Worm (Caenorhabditis elegans) whole organism, dauer: ENCODE data around the gene rsp-8.

Experiments
- unc-62 ChIP-seq: sonication (generic microtip); optimal IDR thresholded peaks from 2 replicates; lab custom pipeline; 2017; ENCODE audit warnings: missing biosample characterization, missing genetic modification reagents, missing genetic modification characterization

The rsp-8 gene

DNA sequence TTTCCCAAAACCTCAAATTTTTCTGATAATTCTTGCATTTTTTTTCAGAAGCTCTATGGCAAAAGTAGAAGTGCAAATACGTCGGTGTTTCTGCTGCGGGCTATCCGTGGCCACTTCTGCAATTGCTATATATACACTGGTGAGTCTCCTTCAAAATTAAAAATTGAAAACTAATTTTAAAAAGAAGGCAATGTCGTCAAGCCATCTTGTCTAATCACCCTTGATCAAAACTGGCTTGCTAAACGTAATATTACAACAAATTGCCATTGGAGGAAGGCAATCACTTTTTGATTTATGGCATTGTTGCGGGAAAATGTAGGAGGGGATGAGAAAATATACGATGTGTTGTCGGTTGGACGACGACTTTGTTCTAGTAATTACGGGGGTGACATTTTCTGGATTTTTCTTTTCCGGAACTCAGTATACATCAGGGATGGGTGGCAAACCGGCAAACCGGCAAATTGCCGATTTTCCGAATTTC is 9.7 kb upstream of the rsp-8 start, which contains the start of gene C18D11.1:
Gene C18D11.1, plus strand, starts transcription at position 51 of the 481 bp plus-strand sequence.
- no peak for TF ChIP-seq unc-62 (GFP tag; lab: Kevin White, UChicago)

DNA sequence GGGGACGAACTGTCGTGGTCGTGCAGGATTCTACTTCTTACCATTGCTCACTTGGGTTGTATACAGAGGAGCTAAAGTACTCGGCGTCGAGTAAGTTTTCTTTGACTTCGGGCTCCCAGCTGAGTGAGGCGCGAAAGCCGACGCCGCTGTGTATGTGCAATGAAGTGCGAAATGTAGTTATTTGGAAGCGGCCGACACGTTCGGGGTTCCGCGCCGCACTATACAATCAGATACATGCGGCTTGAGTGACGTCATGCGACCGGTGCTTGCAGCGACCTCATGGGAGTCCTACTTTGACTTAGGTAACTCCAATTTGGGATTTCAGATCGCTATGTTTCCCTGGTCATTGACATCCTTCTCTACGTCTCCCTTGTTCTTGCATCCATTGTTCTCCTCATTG is 8.4 kb upstream of the rsp-8 start:
- no peak for TF ChIP-seq unc-62 (GFP tag; lab: Kevin White, UChicago)

DNA sequence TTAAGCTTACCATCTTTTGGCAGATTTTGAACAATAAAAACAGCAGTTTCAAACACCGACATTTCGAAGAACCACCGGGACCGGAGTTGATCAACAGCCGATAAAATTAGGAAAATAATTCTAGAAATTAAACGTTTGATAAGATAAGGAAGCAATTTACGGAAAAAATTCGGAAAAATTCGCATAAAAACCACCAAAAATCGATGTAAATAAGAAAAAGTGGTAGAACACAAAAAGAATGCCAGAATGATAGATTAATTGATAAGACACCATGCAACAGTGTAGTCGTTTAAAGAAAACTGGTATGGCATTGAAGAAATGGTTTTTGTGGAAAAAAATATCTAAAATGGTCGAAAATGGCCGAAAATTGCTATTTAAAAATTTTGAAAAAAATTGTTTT is 3.8 kb upstream of the rsp-8 start, which contains the start of gene maa-1:
Gene maa-1, minus strand, starts transcription at position 120 of the 400 bp plus-strand sequence.
- TF ChIP-seq unc-62 (GFP tag; lab: Kevin White, UChicago), result no peak

DNA sequence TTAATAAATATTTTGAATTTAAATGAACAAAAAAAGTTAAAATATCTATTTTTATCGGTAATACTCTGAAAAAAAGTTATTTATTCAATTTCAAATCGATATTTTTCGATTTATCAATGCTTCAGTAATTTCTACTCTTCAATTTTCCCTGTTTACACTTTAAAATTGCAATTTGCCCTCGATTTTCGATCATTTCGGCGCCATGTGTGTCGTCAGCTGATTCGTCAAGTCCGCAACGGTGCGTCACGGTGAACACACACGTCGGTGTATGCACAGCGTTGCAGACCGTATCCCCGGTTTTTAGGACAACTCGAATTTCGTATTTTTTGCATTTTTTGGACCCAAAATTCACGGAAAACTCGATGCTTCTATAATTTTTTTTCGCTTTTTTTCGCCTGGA is 3.0 kb upstream of the rsp-8 start, which contains the start of gene C18D11.3:
Gene C18D11.3, plus strand, starts transcription at position 189 of the 400 bp plus-strand sequence.
- no peak for TF ChIP-seq unc-62 (GFP tag; lab: Kevin White, UChicago)

DNA sequence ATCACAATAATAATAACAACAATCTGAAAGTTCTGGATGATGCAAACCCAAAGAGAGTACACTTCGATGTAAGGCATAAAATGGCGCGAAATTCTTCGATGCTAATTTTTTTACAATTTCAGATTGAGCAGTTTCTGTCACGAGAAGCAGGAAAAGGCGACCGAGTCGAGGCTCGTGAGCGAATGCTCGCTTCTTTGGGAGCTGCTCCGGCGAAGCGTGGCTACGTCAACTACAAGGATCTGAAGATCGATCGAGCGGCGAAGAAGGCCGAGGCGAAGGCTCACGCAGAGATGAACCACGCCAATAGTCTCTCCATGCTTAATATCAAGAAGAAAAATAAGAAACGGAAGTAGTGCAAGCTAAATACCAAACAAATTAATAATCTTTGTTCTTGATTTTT is 2.1 kb upstream of the rsp-8 start:
- no peak for TF ChIP-seq unc-62 (GFP tag; lab: Kevin White, UChicago)

DNA sequence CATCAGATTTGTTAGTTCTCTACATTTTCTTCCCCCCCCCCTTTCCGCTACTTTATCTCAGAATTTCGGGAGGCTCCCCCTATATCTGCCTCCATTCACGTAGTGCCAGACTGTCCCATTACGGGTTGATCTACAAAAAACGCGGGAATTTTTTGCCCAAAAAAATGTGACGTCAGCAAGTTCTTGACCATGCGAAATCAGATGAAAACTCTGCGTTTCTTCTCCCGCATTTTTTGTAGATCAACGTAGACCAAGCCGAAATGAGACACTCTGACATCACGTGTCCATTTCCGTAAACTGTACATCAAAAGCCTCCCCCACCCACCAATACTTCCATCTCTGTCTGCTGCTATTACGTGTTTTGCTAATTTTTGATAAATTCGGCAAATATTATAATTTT is 1.6 kb upstream of the rsp-8 start:
- TF ChIP-seq unc-62 (GFP tag; lab: Kevin White, UChicago), result no peak

DNA sequence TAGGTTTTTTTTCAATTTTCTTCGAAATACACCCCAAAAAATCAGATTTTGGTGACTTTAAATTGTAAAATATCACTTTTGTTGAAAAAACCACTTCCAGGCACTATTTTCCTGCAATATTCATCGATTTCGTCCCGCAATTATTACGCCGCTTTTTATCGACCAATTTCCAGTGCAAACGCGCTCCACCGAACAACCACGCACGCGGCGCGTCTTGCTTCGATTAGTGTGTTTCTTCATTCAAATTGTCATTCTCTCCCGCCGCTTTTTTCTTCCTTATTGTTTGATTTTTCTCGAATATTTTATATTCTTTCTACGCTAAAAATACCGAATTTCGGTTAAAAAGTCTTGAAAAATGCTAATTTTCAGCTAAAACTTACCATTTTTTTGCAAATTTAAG is 564 bp upstream of the rsp-8 start:
- no peak for TF ChIP-seq unc-62 (GFP tag; lab: Kevin White, UChicago)

DNA sequence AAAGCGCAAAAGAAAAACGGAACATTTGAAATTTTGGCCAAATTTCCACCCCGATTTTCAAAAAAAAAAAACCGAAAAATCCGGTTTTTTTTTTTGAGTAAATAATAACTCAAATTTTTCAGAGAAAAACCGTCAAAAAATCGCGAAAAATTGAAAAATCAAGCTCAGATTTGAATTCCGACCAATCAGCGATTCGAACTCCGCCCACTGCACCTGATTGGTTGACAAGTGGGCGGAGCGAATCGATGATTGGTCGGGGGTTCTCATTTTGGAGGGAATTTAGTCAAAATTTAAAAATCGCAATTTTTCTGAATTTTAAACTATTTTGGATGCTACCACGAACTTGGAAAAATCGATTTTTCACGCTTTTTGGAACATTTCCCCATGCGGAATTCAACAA is 2.8 kb downstream of the rsp-8 start:
- TF ChIP-seq unc-62 (GFP tag; lab: Kevin White, UChicago), result no peak

DNA sequence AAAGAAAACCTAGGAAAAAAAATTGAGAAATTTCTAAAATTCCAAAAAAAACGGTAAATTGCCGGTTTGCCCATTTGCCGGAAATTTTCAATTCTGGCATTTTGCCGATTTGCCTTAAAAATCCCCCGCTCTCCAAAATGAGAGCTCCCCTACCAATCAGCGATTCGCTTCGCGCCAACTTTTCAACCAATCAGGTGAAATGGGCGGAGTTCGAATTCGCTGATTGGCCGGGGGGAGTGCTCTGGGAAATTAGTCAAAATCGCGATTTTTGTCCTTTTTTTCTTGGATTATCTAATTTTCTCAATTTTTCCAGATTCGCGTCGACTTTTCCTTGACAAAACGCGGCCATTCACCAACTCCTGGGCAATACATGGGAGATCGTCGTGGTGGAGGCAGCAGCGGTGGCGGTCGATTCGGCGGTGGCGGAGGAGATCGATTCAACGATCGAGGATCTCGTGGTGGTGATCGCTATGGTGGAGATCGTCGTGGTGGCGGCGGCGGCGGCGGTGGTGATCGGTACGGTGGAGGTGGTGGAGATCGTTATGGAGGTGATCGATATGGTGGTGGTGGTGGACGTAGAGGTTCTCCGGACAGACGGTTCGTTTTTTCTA is 3.5 kb downstream of the rsp-8 start:
- no peak for TF ChIP-seq unc-62 (GFP tag; lab: Kevin White, UChicago)

DNA sequence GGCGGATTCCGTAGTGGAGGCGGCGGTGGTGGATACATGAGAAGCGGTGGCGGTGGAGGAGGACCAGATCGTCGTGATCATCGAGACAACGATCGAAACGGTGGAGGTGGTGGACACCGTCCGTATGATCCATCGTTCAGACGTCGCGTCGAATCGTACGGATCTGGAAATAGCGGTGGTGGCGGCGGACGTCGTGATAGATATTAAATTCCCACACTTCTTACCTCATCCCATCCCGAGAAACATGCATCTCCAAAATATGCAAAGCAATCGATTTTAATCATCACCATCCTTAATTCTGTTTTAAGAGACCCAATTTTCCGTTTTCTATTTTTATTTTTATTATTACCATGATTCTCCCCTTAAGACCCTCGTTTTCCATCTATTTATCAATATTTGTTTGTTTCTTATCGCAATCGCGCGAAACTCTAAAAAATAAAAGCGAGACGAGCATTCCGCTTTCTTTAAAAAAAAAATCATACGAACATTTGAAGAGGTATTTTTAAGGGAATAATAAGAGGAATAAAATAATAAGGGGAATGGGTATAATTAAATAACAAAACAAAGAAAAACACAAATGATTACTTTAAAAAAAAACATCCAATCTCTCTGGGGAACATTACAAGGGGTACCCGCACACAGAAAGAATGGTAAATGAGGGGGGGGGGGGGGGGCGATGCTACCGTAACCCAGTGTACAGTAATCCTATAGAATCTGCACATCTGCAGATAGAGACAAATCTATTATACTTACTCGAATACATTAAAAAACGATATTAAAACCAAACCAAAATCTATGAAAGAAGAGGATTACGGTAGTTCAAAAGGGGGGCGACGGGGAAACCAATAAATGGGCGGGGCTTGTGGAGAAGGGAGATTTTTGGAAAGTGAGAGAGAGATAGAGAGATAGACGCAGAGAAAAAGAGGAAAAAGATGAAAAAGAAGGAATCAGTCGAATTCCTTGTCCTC is 4.6 kb downstream of the rsp-8 start:
- no peak for TF ChIP-seq unc-62 (GFP tag; lab: Kevin White, UChicago)

DNA sequence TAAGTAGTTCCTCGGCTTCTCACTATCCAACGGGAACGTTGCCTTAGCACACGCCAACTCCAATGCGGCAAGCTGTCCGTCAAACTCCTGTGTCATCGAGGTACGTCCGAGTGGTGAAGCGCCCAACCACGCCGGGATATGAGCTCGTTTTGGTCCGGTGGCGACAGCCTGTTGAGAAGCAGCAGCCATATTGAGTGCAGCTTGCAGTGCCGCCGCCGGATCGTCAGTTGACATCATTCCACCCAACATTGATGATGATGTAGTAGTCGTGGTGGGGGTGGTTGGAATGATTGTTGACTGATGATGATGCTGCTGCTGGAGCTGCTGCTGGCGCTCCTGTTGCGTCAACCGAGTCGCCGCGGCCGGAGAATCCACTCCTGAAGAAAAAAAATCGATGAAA is 7.2 kb downstream of the rsp-8 start:
- no peak for TF ChIP-seq unc-62 (GFP tag; lab: Kevin White, UChicago)

DNA sequence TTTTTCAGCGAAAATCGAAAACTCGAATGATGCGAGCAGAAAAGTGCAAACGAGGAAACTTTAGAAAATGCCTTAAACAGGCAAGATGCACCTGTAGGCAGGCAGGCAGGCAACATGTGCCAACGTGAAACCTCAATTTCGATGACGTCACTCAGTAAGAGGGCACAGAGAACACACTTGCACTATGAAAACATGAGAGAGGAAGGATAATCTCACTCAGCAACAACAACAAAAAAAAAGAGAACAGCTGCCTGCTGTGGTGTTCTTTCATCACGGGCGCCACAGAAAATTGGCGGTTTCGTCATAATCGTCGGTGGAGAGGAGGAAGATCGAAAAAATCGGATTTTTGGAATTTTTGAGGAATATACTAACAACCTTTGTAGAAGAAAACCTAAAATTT is 8.0 kb downstream of the rsp-8 start:
- TF ChIP-seq unc-62 (GFP tag; lab: Kevin White, UChicago), result no peak

DNA sequence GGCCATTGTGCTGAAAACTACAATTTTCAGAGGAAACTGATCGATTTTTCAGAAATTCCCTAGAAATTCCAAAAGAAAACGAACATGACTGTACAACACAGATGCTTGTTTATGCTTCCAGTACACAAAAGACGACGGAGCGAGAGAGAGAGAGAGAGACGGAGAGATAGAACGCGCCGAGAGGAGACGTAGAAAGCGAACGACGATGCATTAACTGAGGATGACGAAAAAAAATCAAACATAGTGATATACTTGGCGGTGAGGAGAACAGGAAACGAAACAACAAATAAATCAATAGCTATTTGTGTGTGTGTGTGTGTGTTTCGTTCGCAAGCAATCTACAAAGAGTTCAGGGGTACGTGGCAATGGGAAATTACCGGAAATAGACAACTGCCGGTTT is 8.6 kb downstream of the rsp-8 start:
- no peak for TF ChIP-seq unc-62 (GFP tag; lab: Kevin White, UChicago)

DNA sequence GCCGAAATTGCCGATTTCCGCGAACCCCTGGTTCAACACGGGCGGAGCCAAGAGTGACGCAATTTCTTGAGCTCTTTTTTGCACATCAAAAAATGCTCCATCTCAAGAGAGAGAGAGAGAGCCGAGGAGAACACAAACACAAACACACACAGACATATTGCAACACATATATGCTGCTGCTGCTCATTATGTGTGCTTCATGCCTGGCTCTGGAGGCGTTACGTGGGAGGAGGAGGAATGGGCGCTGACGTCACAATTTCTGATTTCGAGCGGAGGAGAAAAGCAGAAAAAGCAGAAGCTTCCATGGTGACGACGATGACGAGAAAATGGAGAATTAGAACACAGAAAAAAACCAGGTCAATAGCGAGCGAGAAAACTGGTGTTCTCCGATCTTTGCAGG is 9.8 kb downstream of the rsp-8 start:
- TF ChIP-seq unc-62 (GFP tag; lab: Kevin White, UChicago), result no peak

DNA sequence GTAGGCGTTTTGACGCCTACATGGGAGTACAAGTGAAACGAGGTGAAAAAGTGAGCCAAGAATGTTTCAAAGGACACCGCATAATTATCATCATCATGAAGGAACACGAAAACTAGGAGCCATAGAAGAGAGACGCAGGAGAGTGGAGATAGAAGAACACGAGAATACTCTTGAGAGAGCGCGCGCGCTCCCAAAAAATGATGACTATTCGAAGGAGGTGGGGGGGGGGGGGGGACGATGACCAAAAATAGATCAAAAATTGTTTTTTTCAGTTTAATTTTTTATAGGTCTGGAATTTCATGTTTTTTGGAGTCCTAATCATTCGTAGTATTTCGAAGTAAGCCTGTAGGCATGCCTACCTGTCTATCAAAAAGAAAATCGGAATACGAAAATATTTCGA is 10.5 kb downstream of the rsp-8 start:
- no peak for TF ChIP-seq unc-62 (GFP tag; lab: Kevin White, UChicago)

DNA sequence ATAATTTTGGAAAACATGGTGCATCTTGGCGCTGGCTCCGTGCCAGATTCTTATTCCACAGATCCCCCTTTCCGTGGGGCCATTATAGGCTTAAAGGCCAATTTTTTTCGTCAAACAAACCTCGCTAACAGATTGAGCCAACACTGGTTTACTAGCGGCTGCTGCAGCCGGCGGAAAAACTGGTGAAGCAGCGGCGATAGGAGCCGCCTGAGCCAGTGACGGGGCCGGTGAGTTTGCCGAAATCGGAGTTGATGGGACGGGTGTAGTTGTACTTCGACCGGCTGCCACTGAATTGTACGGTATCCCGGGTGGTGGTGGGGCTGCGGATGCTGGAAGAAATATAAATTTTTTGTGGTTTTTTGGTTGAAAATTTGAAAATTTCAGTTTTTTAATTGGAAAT is 15.5 kb downstream of the rsp-8 start:
- TF ChIP-seq unc-62 (GFP tag; lab: Kevin White, UChicago), result no peak
